Worm (Caenorhabditis elegans) whole organism, L4/young adult: ENCODE measurements around the gene mlt-9.

ENCODE experiments used
- W03F9.2 ChIP-seq: fragments of 150-350 bp; optimal IDR thresholded peaks from 2 replicates; lab custom pipeline; 2014; ENCODE audit warnings: missing biosample characterization, missing genetic modification characterization
- dao-5 ChIP-seq: sonication (generic microtip); optimal IDR thresholded peaks from 2 replicates; lab custom pipeline; 2016; ENCODE audit warnings: missing genotype, missing genetic modification characterization, moderate library complexity, missing compliant biosample characterization
- him-1 ChIP-seq: sonication (generic microtip); optimal IDR thresholded peaks from 2 replicates; lab custom pipeline; 2016; ENCODE audit warnings: missing genotype, missing genetic modification reagents, missing genetic modification characterization, missing compliant biosample characterization

The mlt-9 gene

ce11 chrX:15107747-15108252 is at the start of gene mlt-9:
TSS of gene mlt-9 (minus strand) at chrX:15107797.
- no peak for TF ChIP-seq W03F9.2 (tag; lab: Kevin White, UChicago)
- no peak for TF ChIP-seq him-1 (tag; lab: Kevin White, UChicago)
- no peak for TF ChIP-seq dao-5 (tag; lab: Kevin White, UChicago)

DNA sequence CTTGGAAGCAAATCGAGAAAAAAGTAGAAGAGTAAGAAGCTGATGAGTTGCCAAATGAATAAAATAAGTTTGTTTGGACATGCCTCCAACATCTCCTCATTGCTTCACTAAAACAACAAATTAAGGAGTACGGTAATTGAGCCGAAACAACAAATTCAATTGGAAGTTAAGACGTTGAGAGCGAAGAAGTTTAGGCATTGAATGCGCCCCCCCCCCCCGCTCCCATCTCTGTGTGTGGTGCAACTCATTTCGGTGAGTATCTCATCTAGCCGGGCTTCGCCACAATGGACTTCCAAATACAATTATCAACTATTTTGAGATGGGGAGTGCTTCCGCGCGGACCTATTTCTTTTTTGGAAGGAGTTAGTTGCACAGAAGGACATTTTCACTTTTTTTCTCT is 47.5 kb upstream of the mlt-9 start:
- TF ChIP-seq him-1 (tag; lab: Kevin White, UChicago) (no peak), dao-5 (tag; lab: Kevin White, UChicago) (no peak), W03F9.2 (tag; lab: Kevin White, UChicago) (no peak)

DNA sequence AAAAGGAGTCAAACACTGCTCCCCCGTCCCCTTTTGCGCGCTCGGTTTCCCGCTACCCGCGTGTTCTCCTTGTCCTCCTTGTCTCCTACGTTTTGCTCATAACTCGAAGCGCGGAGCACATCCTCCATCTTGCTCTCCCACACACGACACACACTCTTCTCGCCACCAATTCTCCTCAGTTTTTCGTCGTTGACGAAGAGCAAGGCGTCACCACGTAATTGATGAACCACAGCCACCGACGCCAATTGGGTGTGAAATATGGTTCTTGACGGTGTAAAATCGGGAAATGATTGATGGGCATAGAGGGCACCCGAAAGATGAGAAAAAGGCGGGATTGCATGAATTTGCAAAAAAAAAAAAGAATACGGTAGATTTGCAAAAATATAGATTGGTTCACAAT is 41.2 kb upstream of the mlt-9 start:
- TF ChIP-seq W03F9.2 (tag; lab: Kevin White, UChicago) (no peak), dao-5 (tag; lab: Kevin White, UChicago) (no peak), him-1 (tag; lab: Kevin White, UChicago) (no peak)

DNA sequence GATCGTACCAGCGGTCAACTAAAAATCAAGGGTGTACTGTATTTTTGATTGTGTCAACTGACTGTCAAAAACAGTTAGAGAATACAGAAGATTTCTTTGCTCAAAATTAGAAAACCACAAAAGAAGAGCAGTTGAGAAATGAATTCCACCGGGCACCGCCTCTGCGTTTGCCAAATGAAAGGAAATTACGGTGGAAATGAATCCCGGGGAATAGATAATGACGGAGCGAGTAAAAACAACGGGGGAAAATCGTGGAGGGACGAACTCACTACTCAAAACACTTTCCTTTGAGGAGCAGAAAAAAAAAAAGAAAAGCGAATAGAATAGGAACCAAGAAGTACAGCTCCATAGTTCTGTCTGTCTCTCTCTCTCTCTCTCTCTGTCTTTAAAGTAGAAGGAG is 40.8 kb upstream of the mlt-9 start:
- no peak for TF ChIP-seq dao-5 (tag; lab: Kevin White, UChicago)
- TF ChIP-seq W03F9.2 (tag; lab: Kevin White, UChicago), result no peak
- TF ChIP-seq him-1 (tag; lab: Kevin White, UChicago), result no peak

- TF ChIP-seq dao-5 (tag; lab: Kevin White, UChicago) (no peak), W03F9.2 (tag; lab: Kevin White, UChicago) (no peak), him-1 (tag; lab: Kevin White, UChicago) (no peak)
These were observed 40.0 kb upstream of the mlt-9 start, which contains the start of gene unc-7 for ce11 chrX:15147640-15148039. TSS of gene unc-7 (minus strand) at chrX:15147740.

- TF ChIP-seq him-1 (tag; lab: Kevin White, UChicago) (no peak), dao-5 (tag; lab: Kevin White, UChicago) (no peak), W03F9.2 (tag; lab: Kevin White, UChicago) (no peak)
These were observed 39.0 kb upstream of the mlt-9 start for ce11 chrX:15146415-15147210.

- TF ChIP-seq W03F9.2 (tag; lab: Kevin White, UChicago), result no peak
- TF ChIP-seq him-1 (tag; lab: Kevin White, UChicago), result no peak
- TF ChIP-seq dao-5 (tag; lab: Kevin White, UChicago), result no peak
These were observed 27.3 kb upstream of the mlt-9 start for ce11 chrX:15134941-15135340.

DNA sequence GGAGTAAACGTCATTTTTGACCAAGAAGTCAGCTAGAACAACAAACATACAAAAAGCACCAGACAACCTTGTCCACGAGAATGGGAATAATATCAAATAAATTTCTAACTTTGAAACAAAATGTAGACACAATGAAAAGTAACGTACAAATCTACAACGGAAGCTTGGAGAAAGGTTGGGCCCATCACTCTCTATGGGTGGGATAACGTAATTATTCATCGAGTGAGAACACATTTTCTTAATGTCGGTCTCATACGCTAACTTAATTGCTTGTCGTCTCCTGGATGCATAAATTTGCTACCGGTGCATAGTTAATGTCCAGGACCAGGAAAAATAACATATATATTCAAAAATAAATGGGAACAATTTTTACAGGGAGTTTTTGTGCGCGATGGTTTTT is 25.6 kb upstream of the mlt-9 start:
- no peak for TF ChIP-seq W03F9.2 (tag; lab: Kevin White, UChicago)
- no peak for TF ChIP-seq dao-5 (tag; lab: Kevin White, UChicago)
- no peak for TF ChIP-seq him-1 (tag; lab: Kevin White, UChicago)

DNA sequence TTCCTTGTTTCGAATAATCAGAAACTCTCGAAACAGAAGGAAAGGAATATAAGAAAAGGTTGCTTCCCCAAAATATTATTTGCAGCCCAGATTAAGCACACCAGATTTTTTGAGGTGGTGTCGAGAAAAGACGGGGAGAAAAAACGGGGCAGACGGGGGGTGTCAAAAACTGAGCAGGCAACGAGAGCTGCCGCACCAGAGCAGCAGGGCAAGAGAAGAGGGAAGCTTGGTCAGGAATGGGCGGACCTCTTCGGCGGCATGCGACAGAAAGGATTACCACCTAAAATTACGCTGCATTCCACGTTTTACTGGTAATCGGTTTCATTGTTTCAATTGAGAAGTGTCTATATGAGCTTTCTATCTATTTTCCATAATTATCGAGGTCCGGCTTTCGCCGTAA is 24.5 kb upstream of the mlt-9 start:
- TF ChIP-seq him-1 (tag; lab: Kevin White, UChicago), result no peak
- TF ChIP-seq dao-5 (tag; lab: Kevin White, UChicago), result no peak
- no peak for TF ChIP-seq W03F9.2 (tag; lab: Kevin White, UChicago)

ce11 chrX:15128184-15128583 is 20.6 kb upstream of the mlt-9 start:
- TF ChIP-seq dao-5 (tag; lab: Kevin White, UChicago) (no peak), him-1 (tag; lab: Kevin White, UChicago) (no peak), W03F9.2 (tag; lab: Kevin White, UChicago) (no peak)

ce11 chrX:15127338-15127737 is 19.7 kb upstream of the mlt-9 start:
- TF ChIP-seq W03F9.2 (tag; lab: Kevin White, UChicago) (no peak), dao-5 (tag; lab: Kevin White, UChicago) (no peak), him-1 (tag; lab: Kevin White, UChicago) (no peak)

ce11 chrX:15126736-15127135 is 19.1 kb upstream of the mlt-9 start:
- TF ChIP-seq dao-5 (tag; lab: Kevin White, UChicago) (no peak), W03F9.2 (tag; lab: Kevin White, UChicago) (no peak), him-1 (tag; lab: Kevin White, UChicago) (no peak)

ce11 chrX:15125138-15125537 is 17.5 kb upstream of the mlt-9 start:
- TF ChIP-seq dao-5 (tag; lab: Kevin White, UChicago) (no peak), him-1 (tag; lab: Kevin White, UChicago) (no peak)

- TF ChIP-seq him-1 (tag; lab: Kevin White, UChicago) (no peak), dao-5 (tag; lab: Kevin White, UChicago) (no peak), W03F9.2 (tag; lab: Kevin White, UChicago) (no peak)
These were observed 12.9 kb upstream of the mlt-9 start for ce11 chrX:15120545-15120944.
